Worm (Caenorhabditis elegans) whole organism, L3 larva: ENCODE results near the gene exos-4.1.

Source experiments
- nhr-12 ChIP-seq: fragments of 150-350 bp; optimal IDR thresholded peaks from 2 replicates; lab custom pipeline; 2014; ENCODE audit warnings: missing biosample characterization, missing genetic modification characterization
- nhr-77 ChIP-seq: fragments of 150-350 bp; optimal IDR thresholded peaks from 2 replicates; lab custom pipeline; 2014; ENCODE audit warnings: missing biosample characterization, missing genetic modification characterization

DNA sequence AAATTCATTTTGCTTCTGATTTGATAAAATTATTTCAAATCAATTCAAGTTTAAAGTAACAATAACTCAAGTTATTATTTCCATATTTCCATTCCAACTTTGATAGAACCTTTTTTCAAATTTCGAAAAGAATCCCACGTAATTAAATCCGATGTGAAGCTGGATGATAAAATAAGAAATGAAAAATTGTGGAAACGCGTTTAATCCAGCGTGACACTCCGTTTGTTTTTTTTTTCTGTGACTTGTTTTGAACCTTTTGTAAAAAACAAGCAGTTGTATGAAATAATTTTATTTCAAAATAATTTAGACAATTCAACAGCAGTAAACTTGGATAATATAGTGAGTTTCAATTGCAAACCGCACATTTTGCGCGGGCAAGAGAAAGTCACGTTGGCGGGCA is 46.2 kb upstream of the exos-4.1 start, which contains the start of gene F49E11.7:
- no peak for TF ChIP-seq nhr-77 (tag; lab: Kevin White, UChicago)
- TF ChIP-seq nhr-12 (tag; lab: Kevin White, UChicago) = no peak
